Worm (Caenorhabditis elegans) whole organism, L4 larva: ENCODE data around the gene syd-9.
A peak's percentile ranks its signal among the peaks of the same experiment; 100 is the strongest.

ENCODE experiments used
- F26F4.8 ChIP-seq: fragments of 200-800 bp; sonication (Bioruptor generic); conservative IDR thresholded peaks from 2 replicates; pipeline ENCODE4 v1.3.6; 2022; ENCODE audit warnings: missing genetic modification characterization, missing compliant biosample characterization
- F44E2.7 ChIP-seq: fragments of 200-800 bp; sonication (Bioruptor generic); IDR thresholded peaks from 2 replicates; pipeline ENCODE4 v2.1.2; 2022; ENCODE audit warnings: missing genetic modification characterization, missing compliant biosample characterization
- T26A8.4 ChIP-seq: fragments of 200-800 bp; sonication (Bioruptor generic); IDR thresholded peaks from 2 replicates; pipeline ENCODE4 v1.3.6; 2022; ENCODE audit warnings: missing genetic modification characterization, missing compliant biosample characterization
- aha-1 ChIP-seq: fragments of 150-350 bp; peaks from one replicate; lab custom pipeline; 2014; ENCODE audit warnings: missing biosample characterization, missing genetic modification characterization
- ama-1 ChIP-seq: fragments of 150-350 bp; optimal IDR thresholded peaks from 2 replicates; lab custom pipeline; 2014; ENCODE audit warnings: inconsistent platforms, mixed read lengths
- arid-1 ChIP-seq: fragments of 200-800 bp; sonication (Bioruptor generic); conservative IDR thresholded peaks from 2 replicates; pipeline ENCODE4 v1.3.6; 2022; ENCODE audit warnings: missing genetic modification reagents, missing genetic modification characterization, missing compliant biosample characterization
- ceh-44 ChIP-seq: fragments of 200-800 bp; sonication (Bioruptor generic); IDR thresholded peaks from 2 replicates; pipeline ENCODE4 v1.3.6; 2022; ENCODE audit warnings: missing genetic modification reagents, missing genetic modification characterization, missing compliant biosample characterization
- ceh-62 ChIP-seq: sonication (generic microtip); optimal IDR thresholded peaks from 2 replicates; lab custom pipeline; 2017; ENCODE audit warnings: missing biosample characterization, missing genetic modification characterization
- cey-2 ChIP-seq: sonication (generic microtip); optimal IDR thresholded peaks from 3 replicates; lab custom pipeline; 2017; ENCODE audit warnings: missing genetic modification characterization, mild to moderate bottlenecking, missing compliant biosample characterization, antibody characterized with exemption, borderline replicate concordance; ENCODE audit not compliant: insufficient read depth
- daf-16 ChIP-seq, 3 experiments: sonication (generic microtip); optimal IDR thresholded peaks; 2 replicates each; lab custom pipeline; 2016 to 2017; ENCODE audit warnings: missing genetic modification characterization in 3 of 3, missing genetic modification reagents in 3 of 3, mild to moderate bottlenecking in 2 of 3, missing compliant biosample characterization in 2 of 3, missing biosample characterization in 1 of 3, moderate library complexity in 1 of 3
- daf-19 ChIP-seq: fragments of 200-800 bp; sonication (Bioruptor generic); conservative IDR thresholded peaks from 2 replicates; pipeline ENCODE4 v1.3.6; 2022; ENCODE audit warnings: missing genetic modification characterization, missing compliant biosample characterization
- dmd-6 ChIP-seq: fragments of 200-800 bp; sonication (Bioruptor generic); IDR thresholded peaks from 2 replicates; pipeline ENCODE4 v1.3.6; 2022; ENCODE audit warnings: missing genetic modification reagents, missing genetic modification characterization, missing compliant biosample characterization
- dmd-8 ChIP-seq: fragments of 200-800 bp; sonication (Bioruptor generic); IDR thresholded peaks from 2 replicates; pipeline ENCODE4 v1.3.6; 2022; ENCODE audit warnings: missing genetic modification characterization, missing compliant biosample characterization
- duxl-1 ChIP-seq: sonication (generic microtip); optimal IDR thresholded peaks from 2 replicates; lab custom pipeline; 2016; ENCODE audit warnings: mild to moderate bottlenecking, missing genetic modification characterization, moderate library complexity, missing compliant biosample characterization; ENCODE audit not compliant: poor library complexity
- dve-1 ChIP-seq: sonication (generic microtip); optimal IDR thresholded peaks from 2 replicates; lab custom pipeline; 2017; ENCODE audit warnings: antibody characterized with exemption, mild to moderate bottlenecking, missing genetic modification characterization, missing compliant biosample characterization; ENCODE audit not compliant: insufficient read depth
- egl-43 ChIP-seq: fragments of 200-800 bp; sonication (Bioruptor generic); IDR thresholded peaks from 2 replicates; pipeline ENCODE4 v1.3.6; 2022; ENCODE audit warnings: missing genetic modification reagents, missing genetic modification characterization, missing compliant biosample characterization
- fkh-10 ChIP-seq: fragments of 150-350 bp; optimal IDR thresholded peaks from 2 replicates; lab custom pipeline; 2014; ENCODE audit warnings: missing biosample characterization, missing genetic modification reagents, missing genetic modification characterization
- hif-1 ChIP-seq, 2 experiments: sonication (generic microtip); optimal IDR thresholded peaks; 2 replicates each; lab custom pipeline; 2016 to 2017; ENCODE audit warnings: missing compliant biosample characterization in 2 of 2, missing genetic modification characterization in 2 of 2, missing genetic modification reagents in 2 of 2, missing genotype in 2 of 2, mild to moderate bottlenecking in 1 of 2
- hlh-11 ChIP-seq: fragments of 200-800 bp; sonication (Bioruptor generic); optimal IDR thresholded peaks from 2 replicates; lab custom pipeline; 2018; ENCODE audit warnings: mild to moderate bottlenecking, missing genetic modification characterization, missing compliant biosample characterization
- hlh-30 ChIP-seq: sonication (generic microtip); optimal IDR thresholded peaks from 2 replicates; lab custom pipeline; 2017; ENCODE audit warnings: antibody characterized with exemption, mild to moderate bottlenecking, missing genetic modification characterization, missing compliant biosample characterization; ENCODE audit not compliant: insufficient read depth
- lim-7 ChIP-seq: fragments of 200-800 bp; sonication (Bioruptor generic); IDR thresholded peaks from 2 replicates; pipeline ENCODE4 v1.3.6; 2022; ENCODE audit warnings: missing genetic modification characterization, missing compliant biosample characterization
- lin-39 ChIP-seq: fragments of 150-350 bp; optimal IDR thresholded peaks from 2 replicates; lab custom pipeline; 2014; ENCODE audit warnings: missing biosample characterization, missing genetic modification reagents, missing genetic modification characterization
- lir-3 ChIP-seq: sonication (generic microtip); optimal IDR thresholded peaks from 2 replicates; lab custom pipeline; 2016; ENCODE audit warnings: mild to moderate bottlenecking, missing genetic modification characterization, missing compliant biosample characterization
- lsy-2 ChIP-seq, 2 experiments: fragments of 150-350 bp in 1 of 2; sonication (generic microtip) in 1 of 2; optimal IDR thresholded peaks; 2 replicates each; lab custom pipeline; 2014 to 2017; ENCODE audit warnings: missing biosample characterization in 2 of 2, missing genetic modification characterization in 2 of 2
- mes-2 ChIP-seq: sonication (generic microtip); optimal IDR thresholded peaks from 2 replicates; lab custom pipeline; 2016; ENCODE audit warnings: missing genotype, mild to moderate bottlenecking, missing genetic modification characterization, missing compliant biosample characterization; ENCODE audit not compliant: poor library complexity, severe bottlenecking
- nhr-10 ChIP-seq: fragments of 150-350 bp; optimal IDR thresholded peaks from 2 replicates; lab custom pipeline; 2014; ENCODE audit warnings: missing biosample characterization, missing genetic modification characterization
- nhr-102 ChIP-seq: sonication (generic microtip); optimal IDR thresholded peaks from 2 replicates; lab custom pipeline; 2016; ENCODE audit warnings: mild to moderate bottlenecking, missing genetic modification characterization, moderate library complexity, missing compliant biosample characterization
- nhr-25 ChIP-seq: sonication (generic microtip); optimal IDR thresholded peaks from 2 replicates; lab custom pipeline; 2017; ENCODE audit warnings: missing genetic modification characterization, mild to moderate bottlenecking, missing compliant biosample characterization, antibody characterized with exemption, moderate library complexity, borderline replicate concordance; ENCODE audit not compliant: insufficient read depth
- nhr-28 ChIP-seq: fragments of 150-350 bp; optimal IDR thresholded peaks from 2 replicates; lab custom pipeline; 2014; ENCODE audit warnings: missing biosample characterization, missing genetic modification characterization
- nhr-6 ChIP-seq: fragments of 150-350 bp; optimal IDR thresholded peaks from 2 replicates; lab custom pipeline; 2014; ENCODE audit warnings: missing biosample characterization, missing genetic modification characterization
- nhr-77 ChIP-seq: fragments of 150-350 bp; optimal IDR thresholded peaks from 2 replicates; lab custom pipeline; 2014; ENCODE audit warnings: missing biosample characterization, missing genetic modification characterization
- pha-4 ChIP-seq, 2 experiments: fragments of 150-350 bp in 1 of 2; fragments of 200-800 bp in 1 of 2; sonication (Bioruptor generic) in 1 of 2; IDR thresholded peaks in 1 of 2; optimal IDR thresholded peaks in 1 of 2; 2 replicates each; pipeline versions ENCODE4 v1.3.6 to Lab custom; 2014 to 2022; ENCODE audit warnings: missing genetic modification characterization in 2 of 2, missing genetic modification reagents in 2 of 2, missing biosample characterization in 1 of 2, missing compliant biosample characterization in 1 of 2
- pqm-1 ChIP-seq: sonication (generic microtip); optimal IDR thresholded peaks from 2 replicates; lab custom pipeline; 2017; ENCODE audit warnings: missing biosample characterization, missing genetic modification characterization
- snpc-4 ChIP-seq: fragments of 150-350 bp; optimal IDR thresholded peaks from 2 replicates; lab custom pipeline; 2014; ENCODE audit warnings: missing biosample characterization, missing genetic modification characterization
- tag-97 ChIP-seq: fragments of 200-800 bp; sonication (Bioruptor generic); IDR thresholded peaks from 2 replicates; pipeline ENCODE4 v1.3.6; 2022; ENCODE audit warnings: missing genetic modification characterization, missing compliant biosample characterization
- unc-62 ChIP-seq, 3 experiments: fragments of 150-350 bp in 1 of 3; sonication (generic microtip); optimal IDR thresholded peaks in 2 of 3; peaks in 1 of 3; 1 replicate in 1 of 3; 2 replicates in 2 of 3; lab custom pipeline; 2014 to 2017; ENCODE audit warnings: missing biosample characterization in 3 of 3, missing genetic modification characterization in 3 of 3, missing genetic modification reagents in 3 of 3, missing genotype in 1 of 3
- zfp-3 ChIP-seq: fragments of 200-800 bp; sonication (Bioruptor generic); conservative IDR thresholded peaks from 2 replicates; pipeline ENCODE4 v1.3.6; 2022; ENCODE audit warnings: missing genetic modification reagents, missing genetic modification characterization, missing compliant biosample characterization
- ztf-11 ChIP-seq: fragments of 150-350 bp; optimal IDR thresholded peaks from 2 replicates; lab custom pipeline; 2014; ENCODE audit warnings: missing biosample characterization, missing genetic modification characterization

Gene syd-9

DNA sequence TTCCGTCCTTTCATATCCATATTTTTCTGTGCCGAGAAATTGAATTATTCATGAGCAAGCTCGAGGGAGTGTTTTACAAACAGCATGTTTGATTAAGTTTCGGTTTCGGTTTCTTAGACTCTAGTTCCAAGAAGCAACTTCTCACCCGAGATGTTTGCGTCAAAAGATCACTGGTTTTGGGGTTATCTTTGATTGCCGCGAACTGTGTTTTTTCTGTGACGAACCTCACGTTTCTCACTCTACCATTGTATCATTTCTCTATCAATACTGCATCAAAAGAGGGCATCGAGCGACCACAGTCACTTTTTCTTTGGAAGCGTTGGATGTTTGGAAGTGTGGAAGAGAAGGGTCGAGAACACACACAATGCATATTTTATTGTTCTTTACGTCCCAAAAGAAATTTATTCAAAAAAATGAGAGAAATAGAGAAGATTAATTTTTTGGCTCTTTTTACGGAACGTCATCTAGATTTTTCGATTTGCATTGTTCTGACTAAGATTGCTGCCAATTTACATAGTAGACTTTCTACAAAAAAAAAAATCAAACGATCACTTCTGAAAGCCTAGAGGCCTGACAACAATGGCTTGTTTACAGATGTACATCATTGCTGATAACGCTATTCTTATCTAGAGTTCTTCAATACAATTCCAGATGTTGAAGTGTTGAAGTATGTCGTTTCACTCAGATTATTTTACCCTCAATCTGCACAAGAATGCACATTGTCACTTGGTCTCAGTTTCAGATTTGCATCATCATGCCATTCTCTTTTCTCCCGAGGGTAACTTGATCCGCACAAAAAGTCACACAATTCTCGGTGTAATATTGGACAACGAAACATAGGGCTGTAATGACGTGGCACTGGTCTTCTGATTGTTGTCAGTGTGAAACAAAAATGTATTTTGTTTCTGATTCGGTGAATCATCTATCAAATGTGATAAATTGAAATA lies 15.5 kb downstream of the syd-9 start:
- TF ChIP-seq cey-2 (tag; lab: Kevin White, UChicago) = no peak
- TF ChIP-seq pqm-1 (tag; lab: Kevin White, UChicago) = peak; percentile 54
- no peak for TF ChIP-seq arid-1 (GFP tag; lab: Robert Waterston, UW)
- peak; percentile 68 for TF ChIP-seq dmd-6 (GFP tag; lab: Robert Waterston, UW)
- TF ChIP-seq daf-16 (GFP tag; optimal IDR thresholded peaks at IDR 0.05; lab: Kevin White, UChicago) = peak in 1 of 2 experiments; percentile 10
- peak; percentile 93 for TF ChIP-seq daf-16 (tag; optimal IDR thresholded peaks at IDR 0.05; lab: Kevin White, UChicago)
- TF ChIP-seq dmd-8 = no peak
- no peak for TF ChIP-seq ztf-11
- no peak for TF ChIP-seq lin-39 (tag; lab: Kevin White, UChicago)
- TF ChIP-seq lim-7 = no peak
- no peak for TF ChIP-seq F26F4.8 (GFP tag; lab: Robert Waterston, UW)
- TF ChIP-seq fkh-10 (GFP tag; lab: Kevin White, UChicago) = no peak
- peak; percentile 5 for TF ChIP-seq mes-2 (tag; lab: Kevin White, UChicago)
- peak; percentile 38 for TF ChIP-seq hlh-11 (tag; lab: Kevin White, UChicago)
- TF ChIP-seq egl-43 (GFP tag; lab: Robert Waterston, UW) = no peak
- TF ChIP-seq pha-4 (GFP tag; IDR thresholded peaks at IDR 0.05; lab: Robert Waterston, UW) = no peak
- TF ChIP-seq pha-4 (tag; optimal IDR thresholded peaks at IDR 0.05; lab: Kevin White, UChicago) = peak; percentile 4
- TF ChIP-seq ama-1 (lab: Kevin White, UChicago) = peak; percentile 35
- TF ChIP-seq hlh-30 = peak; percentile 38
- peak; percentile 15 for TF ChIP-seq nhr-10
- TF ChIP-seq daf-19 (GFP tag; lab: Robert Waterston, UW) = no peak
- no peak for TF ChIP-seq snpc-4 (tag; lab: Kevin White, UChicago)
- TF ChIP-seq lsy-2 (tag; optimal IDR thresholded peaks at IDR 0.05; lab: Kevin White, UChicago) = peak in 1 of 2 experiments; percentile 8
- peak; percentile 90 for TF ChIP-seq aha-1
- TF ChIP-seq zfp-3 = no peak; the same call in 1 of the 2 replicates
- peak; percentile 32 for TF ChIP-seq nhr-6 (tag; lab: Kevin White, UChicago)
- TF ChIP-seq nhr-25 = no peak
- no peak for TF ChIP-seq lir-3 (tag; lab: Kevin White, UChicago)
- no peak for TF ChIP-seq ceh-62 (tag; lab: Kevin White, UChicago)
- peak; percentile 60 for TF ChIP-seq nhr-28
- TF ChIP-seq tag-97 = no peak
- TF ChIP-seq nhr-102 = no peak
- TF ChIP-seq duxl-1 = no peak
- TF ChIP-seq unc-62 (GFP tag; optimal IDR thresholded peaks at IDR 0.05 in 1 of 2; lab: Kevin White, UChicago) = peak in 1 of 2 experiments; percentile 92
- TF ChIP-seq unc-62 (tag; optimal IDR thresholded peaks at IDR 0.05; lab: Kevin White, UChicago) = no peak
- TF ChIP-seq ceh-44 (GFP tag; lab: Robert Waterston, UW) = no peak
- 0 out of 2 replicates have a peak, but pooled peaks have one; percentile 8 for TF ChIP-seq T26A8.4
- TF ChIP-seq nhr-77 = no peak
- TF ChIP-seq dve-1 (tag; lab: Kevin White, UChicago) = peak; percentile 29
- TF ChIP-seq F44E2.7 (GFP tag; lab: Robert Waterston, UW) = no peak
- TF ChIP-seq hif-1 (tag; optimal IDR thresholded peaks at IDR 0.05; lab: Kevin White, UChicago) = no peak
- TF ChIP-seq, all 104 proteins: peak for 16
